Worm (Caenorhabditis elegans) whole organism, midembryonic: ENCODE measurements around the gene lido-1.

Source experiments
- cog-1 ChIP-seq: sonication (generic microtip); optimal IDR thresholded peaks from 2 replicates; lab custom pipeline; 2016; ENCODE audit warnings: missing genetic modification characterization, missing compliant biosample characterization
- flt-1 ChIP-seq: fragments of 200-800 bp; sonication (Bioruptor generic); IDR thresholded peaks from 2 replicates; pipeline ENCODE4 v1.3.6; 2022; ENCODE audit warnings: missing genetic modification characterization, missing compliant biosample characterization
- klf-2 ChIP-seq: fragments of 200-800 bp; sonication (Bioruptor generic); conservative IDR thresholded peaks from 2 replicates; pipeline ENCODE4 v1.3.6; 2022; ENCODE audit warnings: missing genetic modification reagents, missing genetic modification characterization, missing compliant biosample characterization
- ref-1 ChIP-seq: fragments of 200-800 bp; sonication (Bioruptor generic); conservative IDR thresholded peaks from 2 replicates; pipeline ENCODE4 v1.3.6; 2022; ENCODE audit warnings: missing genetic modification reagents, missing genetic modification characterization, missing compliant biosample characterization
- tab-1 ChIP-seq: fragments of 200-800 bp; sonication (Bioruptor generic); IDR thresholded peaks from 2 replicates; pipeline ENCODE4 v1.3.6; 2022; ENCODE audit warnings: missing genetic modification characterization, missing compliant biosample characterization

- TF ChIP-seq ref-1 (GFP tag; lab: Robert Waterston, UW), result no peak
- TF ChIP-seq tab-1 (GFP tag; lab: Robert Waterston, UW), result no peak
- no peak for TF ChIP-seq cog-1 (tag; lab: Kevin White, UChicago)
- no peak for TF ChIP-seq flt-1 (GFP tag; lab: Robert Waterston, UW)
- no peak for TF ChIP-seq klf-2 (GFP tag; lab: Robert Waterston, UW)
These were observed 3.9 kb downstream of the lido-1 start, which contains the start of gene sod-3 for ce11 chrX:17092416-17092815.
